Fruit fly (Drosophila melanogaster) whole organism, embryonic: ENCODE results near the gene Tehao.

Experiments
- ATbp ChIP-seq: fragments of 200-800 bp; sonication (Bioruptor generic); optimal IDR thresholded peaks from 2 replicates; lab custom pipeline; 2017; ENCODE audit warnings: missing biosample characterization, mild to moderate bottlenecking, missing genetic modification characterization, missing genetic modification reagents
- Atf6 ChIP-seq: fragments of 200-800 bp; sonication (Bioruptor generic); IDR thresholded peaks from 2 replicates; pipeline ENCODE4 v1.3.6; 2022; ENCODE audit warnings: missing biosample characterization, missing genetic modification characterization
- C15 ChIP-seq: fragments of 200-800 bp; sonication (Bioruptor generic); IDR thresholded peaks from 3 replicates; pipeline ENCODE4 v1.3.6; 2022; ENCODE audit warnings: missing biosample characterization, missing genetic modification characterization
- CG10274 ChIP-seq: fragments of 200-800 bp; sonication (Bioruptor generic); optimal IDR thresholded peaks from 3 replicates; lab custom pipeline; 2017; ENCODE audit warnings: missing biosample characterization, mild to moderate bottlenecking, missing genetic modification characterization
- CG10654 ChIP-seq: fragments of 200-800 bp; sonication (Bioruptor generic); optimal IDR thresholded peaks from 2 replicates; lab custom pipeline; 2016; ENCODE audit warnings: missing biosample characterization, missing genetic modification characterization
- CG12659 ChIP-seq: fragments of 200-800 bp; sonication (Bioruptor generic); optimal IDR thresholded peaks from 3 replicates; lab custom pipeline; 2017; ENCODE audit warnings: mild to moderate bottlenecking, missing biosample characterization, missing genetic modification reagents, missing genetic modification characterization
- CG13296 ChIP-seq: fragments of 200-800 bp; sonication (Bioruptor generic); optimal IDR thresholded peaks from 3 replicates; lab custom pipeline; 2018; ENCODE audit warnings: missing biosample characterization, mild to moderate bottlenecking, missing genetic modification characterization
- CG13424 ChIP-seq: fragments of 200-800 bp; sonication (Bioruptor generic); optimal IDR thresholded peaks from 2 replicates; lab custom pipeline; 2019; ENCODE audit warnings: missing biosample characterization, mild to moderate bottlenecking, missing genetic modification characterization, moderate library complexity
- CG14050 ChIP-seq: fragments of 200-800 bp; sonication (Bioruptor generic); IDR thresholded peaks from 3 replicates; pipeline ENCODE4 v1.3.6; 2022; ENCODE audit warnings: missing biosample characterization, missing genetic modification characterization
- CG15073 ChIP-seq: fragments of 200-800 bp; sonication (Bioruptor generic); optimal IDR thresholded peaks from 2 replicates; lab custom pipeline; 2016; ENCODE audit warnings: missing biosample characterization, missing genetic modification characterization
- CG15269 ChIP-seq: fragments of 200-800 bp; sonication (Bioruptor generic); optimal IDR thresholded peaks from 2 replicates; lab custom pipeline; 2018; ENCODE audit warnings: missing biosample characterization, mild to moderate bottlenecking, missing genetic modification characterization, moderate library complexity
- CG17186 ChIP-seq: fragments of 200-800 bp; sonication (Bioruptor generic); optimal IDR thresholded peaks from 3 replicates; lab custom pipeline; 2017; ENCODE audit warnings: missing biosample characterization, missing genetic modification reagents, missing genetic modification characterization
- CG17361 ChIP-seq: fragments of 200-800 bp; sonication (Bioruptor generic); IDR thresholded peaks from 3 replicates; pipeline ENCODE4 v1.3.6; 2022; ENCODE audit warnings: missing biosample characterization, missing genetic modification characterization
- CG18764 ChIP-seq: fragments of 200-800 bp; sonication (Bioruptor generic); optimal IDR thresholded peaks from 3 replicates; lab custom pipeline; 2016; ENCODE audit warnings: missing biosample characterization, missing genetic modification characterization
- CG43689 ChIP-seq: fragments of 200-800 bp; sonication (Bioruptor generic); IDR thresholded peaks from 2 replicates; pipeline ENCODE4 v1.3.6; 2022; ENCODE audit warnings: missing biosample characterization, missing genetic modification characterization
- CG6683 ChIP-seq: fragments of 200-800 bp; sonication (Bioruptor generic); optimal IDR thresholded peaks from 2 replicates; lab custom pipeline; 2017; ENCODE audit warnings: missing biosample characterization, mild to moderate bottlenecking, missing genetic modification characterization, missing genetic modification reagents
- CG7357 ChIP-seq: fragments of 200-800 bp; sonication (Bioruptor generic); IDR thresholded peaks from 3 replicates; pipeline ENCODE4 v1.3.6; 2022; ENCODE audit warnings: missing biosample characterization, missing genetic modification characterization
- CG8765 ChIP-seq: fragments of 200-800 bp; sonication (Bioruptor generic); IDR thresholded peaks from 2 replicates; pipeline ENCODE4 v1.3.6; 2022; ENCODE audit warnings: missing biosample characterization, missing genetic modification characterization
- CkIIα-i1 ChIP-seq: fragments of 200-800 bp; sonication (Bioruptor generic); IDR thresholded peaks from 2 replicates; pipeline ENCODE4 v1.3.6; 2022; ENCODE audit warnings: missing biosample characterization, missing genetic modification characterization
- D19A ChIP-seq: fragments of 200-800 bp; optimal IDR thresholded peaks from 3 replicates; lab custom pipeline; 2019; ENCODE audit warnings: missing biosample characterization, mild to moderate bottlenecking, missing genetic modification characterization, moderate library complexity
- Dip3 ChIP-seq: fragments of 200-800 bp; sonication (Bioruptor generic); optimal IDR thresholded peaks from 3 replicates; lab custom pipeline; 2016; ENCODE audit warnings: missing biosample characterization, missing genetic modification characterization
- Fer3 ChIP-seq: fragments of 200-800 bp; sonication (Bioruptor generic); optimal IDR thresholded peaks from 2 replicates; lab custom pipeline; 2018; ENCODE audit warnings: missing biosample characterization, mild to moderate bottlenecking, missing genetic modification characterization, moderate library complexity
- HLHmδ ChIP-seq: fragments of 200-800 bp; sonication (Bioruptor generic); optimal IDR thresholded peaks from 2 replicates; lab custom pipeline; 2018; ENCODE audit warnings: missing biosample characterization, mild to moderate bottlenecking, missing genetic modification characterization, moderate library complexity
- Hr3 ChIP-seq: fragments of 200-800 bp; sonication (Bioruptor generic); optimal IDR thresholded peaks from 3 replicates; lab custom pipeline; 2016; ENCODE audit warnings: missing biosample characterization, missing genetic modification characterization
- Kr ChIP-seq: fragments of 200-800 bp; sonication (Bioruptor generic); optimal IDR thresholded peaks from 2 replicates; lab custom pipeline; 2017; ENCODE audit warnings: missing biosample characterization, mild to moderate bottlenecking, missing genetic modification characterization
- Lhr ChIP-seq: fragments of 200-800 bp; sonication (Bioruptor generic); optimal IDR thresholded peaks from 3 replicates; lab custom pipeline; 2017; ENCODE audit warnings: mild to moderate bottlenecking, missing biosample characterization, missing genetic modification reagents, missing genetic modification characterization
- Meics ChIP-seq: fragments of 200-800 bp; sonication (Bioruptor generic); optimal IDR thresholded peaks from 2 replicates; lab custom pipeline; 2017; ENCODE audit warnings: missing biosample characterization, mild to moderate bottlenecking, missing genetic modification characterization
- Poxn ChIP-seq: fragments of 200-800 bp; sonication (Bioruptor generic); IDR thresholded peaks from 2 replicates; pipeline ENCODE4 v1.3.6; 2022; ENCODE audit warnings: missing biosample characterization, missing genetic modification characterization
- Spps ChIP-seq: fragments of 200-800 bp; sonication (Bioruptor generic); optimal IDR thresholded peaks from 2 replicates; lab custom pipeline; 2018; ENCODE audit warnings: missing biosample characterization, mild to moderate bottlenecking, missing genetic modification characterization
- Tbp ChIP-seq: fragments of >200 bp; optimal IDR thresholded peaks from 2 replicates; lab custom pipeline; 2018; ENCODE audit warnings: missing biosample characterization, missing genetic modification characterization
- Vsx1 ChIP-seq: fragments of 200-800 bp; sonication (Bioruptor generic); optimal IDR thresholded peaks from 2 replicates; lab custom pipeline; 2017; ENCODE audit warnings: missing biosample characterization, mild to moderate bottlenecking, missing genetic modification characterization, missing genetic modification reagents
- bbx ChIP-seq: fragments of 200-800 bp; sonication (Bioruptor generic); IDR thresholded peaks from 2 replicates; pipeline ENCODE4 v1.3.6; 2022; ENCODE audit warnings: missing biosample characterization, missing genetic modification characterization; ENCODE audit not compliant: partially characterized antibody
- cas ChIP-seq: fragments of 200-800 bp; sonication (Bioruptor generic); IDR thresholded peaks from 2 replicates; pipeline ENCODE4 v1.3.6; 2022; ENCODE audit warnings: missing biosample characterization, missing genetic modification characterization
- crol ChIP-seq: fragments of 200-800 bp; sonication (Bioruptor generic); IDR thresholded peaks from 2 replicates; pipeline ENCODE4 v1.3.6; 2022; ENCODE audit warnings: missing biosample characterization, missing genetic modification characterization
- dysf ChIP-seq: fragments of 200-800 bp; sonication (Bioruptor generic); IDR thresholded peaks from 3 replicates; pipeline ENCODE4 v1.3.6; 2022; ENCODE audit warnings: missing biosample characterization, missing genetic modification characterization
- gcm ChIP-seq: fragments of 200-800 bp; sonication (Bioruptor generic); optimal IDR thresholded peaks from 2 replicates; lab custom pipeline; 2019; ENCODE audit warnings: missing biosample characterization, mild to moderate bottlenecking, missing genetic modification characterization, moderate library complexity
- gcm2 ChIP-seq: fragments of 200-800 bp; sonication (Bioruptor generic); optimal IDR thresholded peaks from 2 replicates; lab custom pipeline; 2016; ENCODE audit warnings: missing biosample characterization, missing genetic modification characterization
- h ChIP-seq: fragments of >200 bp; optimal IDR thresholded peaks from 2 replicates; lab custom pipeline; 2017
- hbn ChIP-seq: fragments of 200-800 bp; sonication (Bioruptor generic); IDR thresholded peaks from 2 replicates; pipeline ENCODE4 v1.3.6; 2022; ENCODE audit warnings: missing biosample characterization, missing genetic modification characterization; ENCODE audit not compliant: partially characterized antibody
- ind ChIP-seq: fragments of 200-800 bp; sonication (Bioruptor generic); optimal IDR thresholded peaks from 3 replicates; lab custom pipeline; 2016; ENCODE audit warnings: missing biosample characterization, missing genetic modification characterization
- jing ChIP-seq: fragments of 200-800 bp; sonication (Bioruptor generic); optimal IDR thresholded peaks from 2 replicates; lab custom pipeline; 2018; ENCODE audit warnings: missing biosample characterization, mild to moderate bottlenecking, missing genetic modification characterization
- kah ChIP-seq: fragments of 200-800 bp; sonication (Bioruptor generic); optimal IDR thresholded peaks from 2 replicates; lab custom pipeline; 2018; ENCODE audit warnings: missing biosample characterization, mild to moderate bottlenecking, missing genetic modification characterization
- maf-S ChIP-seq: fragments of 200-800 bp; sonication (Bioruptor generic); optimal IDR thresholded peaks from 2 replicates; lab custom pipeline; 2016; ENCODE audit warnings: missing biosample characterization, missing genetic modification characterization
- nom ChIP-seq: fragments of 200-800 bp; sonication (Bioruptor generic); optimal IDR thresholded peaks from 2 replicates; lab custom pipeline; 2017; ENCODE audit warnings: missing biosample characterization, missing genetic modification characterization, mild to moderate bottlenecking, moderate library complexity, missing genetic modification reagents
- pb ChIP-seq: fragments of 200-800 bp; sonication (Bioruptor generic); optimal IDR thresholded peaks from 3 replicates; lab custom pipeline; 2016; ENCODE audit warnings: missing biosample characterization, missing genetic modification characterization
- peb ChIP-seq: fragments of 200-800 bp; sonication (Bioruptor generic); IDR thresholded peaks from 2 replicates; pipeline ENCODE4 v1.3.6; 2022; ENCODE audit warnings: missing biosample characterization, missing genetic modification characterization
- psq ChIP-seq: fragments of 200-800 bp; sonication (Bioruptor generic); optimal IDR thresholded peaks from 2 replicates; lab custom pipeline; 2017; ENCODE audit warnings: missing biosample characterization, missing genetic modification characterization
- row ChIP-seq: fragments of 200-800 bp; sonication (Bioruptor generic); IDR thresholded peaks from 3 replicates; pipeline ENCODE4 v1.3.6; 2022; ENCODE audit warnings: missing biosample characterization, missing genetic modification characterization
- run ChIP-seq: fragments of 200-800 bp; sonication (Bioruptor generic); optimal IDR thresholded peaks from 3 replicates; lab custom pipeline; 2018; ENCODE audit warnings: missing biosample characterization, mild to moderate bottlenecking, missing genetic modification characterization
- stwl ChIP-seq: fragments of 200-800 bp; sonication (Bioruptor generic); optimal IDR thresholded peaks from 3 replicates; lab custom pipeline; 2018; ENCODE audit warnings: missing biosample characterization, mild to moderate bottlenecking, missing genetic modification characterization, moderate library complexity
- trem ChIP-seq: fragments of 200-800 bp; optimal IDR thresholded peaks from 3 replicates; lab custom pipeline; 2019; ENCODE audit warnings: missing biosample characterization, mild to moderate bottlenecking, missing genetic modification characterization, moderate library complexity

Gene Tehao

dm6 chr2L:13398614-13399161, 36.7 kb upstream of the Tehao start, which contains the start of the genes CG10859 and CG7110 (continued):
- peak; percentile 42; the same call in 1 of the 2 replicates for TF ChIP-seq Atf6
- no peak for TF ChIP-seq CG10274
- peak; percentile 99 for TF ChIP-seq CG17186 (GFP tag; lab: Kevin White, UChicago)
- TF ChIP-seq peb (GFP tag; lab: Robert Waterston, UW) = no peak
- peak; percentile 62 for TF ChIP-seq HLHmδ (GFP tag; lab: Kevin White, UChicago)
- peak; percentile 30 for TF ChIP-seq nom (GFP tag; lab: Kevin White, UChicago)
- no peak for TF ChIP-seq ATbp
- TF ChIP-seq CG6683 (GFP tag; lab: Kevin White, UChicago) = peak; percentile 53
- TF ChIP-seq Lhr (GFP tag; lab: Kevin White, UChicago) = peak; percentile 50
- peak; percentile 80 for TF ChIP-seq CG12659
- TF ChIP-seq Dip3 = no peak
- peak; percentile 56 for TF ChIP-seq trem
- peak; percentile 9 for TF ChIP-seq gcm (GFP tag; lab: Kevin White, UChicago)
- no peak for TF ChIP-seq psq (GFP tag; lab: Kevin White, UChicago)
- no peak for TF ChIP-seq Kr (GFP tag; lab: Kevin White, UChicago)
- 0 out of 3 replicates have a peak, but pooled peaks have one; percentile 16 for TF ChIP-seq row
- no peak for TF ChIP-seq Tbp (GFP tag; lab: Kevin White, UChicago)
- no peak for TF ChIP-seq CkIIα-i1 (GFP tag; lab: Robert Waterston, UW)
- TF ChIP-seq Spps (tag; lab: Kevin White, UChicago) = no peak
- no peak for TF ChIP-seq CG15073 (GFP tag; lab: Kevin White, UChicago)
- TF ChIP-seq D19A (tag; lab: Kevin White, UChicago) = no peak
- TF ChIP-seq cas (GFP tag; lab: Robert Waterston, UW) = no peak
- TF ChIP-seq h (lab: Kevin White, UChicago) = no peak
- no peak for TF ChIP-seq Poxn (GFP tag; lab: Robert Waterston, UW)
- peak; percentile 14; the same call in 1 of the 3 replicates for TF ChIP-seq CG14050
- no peak for TF ChIP-seq bbx (GFP tag; lab: Robert Waterston, UW)
- TF ChIP-seq CG43689 (GFP tag; lab: Robert Waterston, UW) = no peak
- no peak for TF ChIP-seq gcm2 (GFP tag; lab: Kevin White, UChicago)
- peak; percentile 28 for TF ChIP-seq CG13424 (tag; lab: Kevin White, UChicago)
- TF ChIP-seq CG8765 = no peak
- no peak for TF ChIP-seq crol
- no peak for TF ChIP-seq run (tag; lab: Kevin White, UChicago)
- TF ChIP-seq dysf = no peak
- TF ChIP-seq pb (GFP tag; lab: Kevin White, UChicago) = peak; percentile 27
- TF ChIP-seq CG13296 (GFP tag; lab: Kevin White, UChicago) = peak; percentile 71
- TF ChIP-seq CG18764 (GFP tag; lab: Kevin White, UChicago) = peak; percentile 20
- peak; percentile 63 for TF ChIP-seq Fer3 (tag; lab: Kevin White, UChicago)
- TF ChIP-seq CG7357 = no peak
- no peak for TF ChIP-seq Hr3
- TF ChIP-seq CG15269 (tag; lab: Kevin White, UChicago) = peak; percentile 33
- TF ChIP-seq Vsx1 = peak; percentile 50
- peak; percentile 89 for TF ChIP-seq kah (GFP tag; lab: Kevin White, UChicago)
- no peak for TF ChIP-seq maf-S (GFP tag; lab: Kevin White, UChicago)
- TF ChIP-seq hbn (GFP tag; lab: Robert Waterston, UW) = no peak
- TF ChIP-seq CG17361 (GFP tag; lab: Robert Waterston, UW) = peak; percentile 38; the same call in 2 of the 3 replicates
- TF ChIP-seq ind = no peak
- peak; percentile 18 for TF ChIP-seq CG10654 (GFP tag; lab: Kevin White, UChicago)
- TF ChIP-seq Meics (GFP tag; lab: Kevin White, UChicago) = peak; percentile 79
- TF ChIP-seq C15 = no peak
- TF ChIP-seq jing (GFP tag; lab: Kevin White, UChicago) = no peak
- peak; percentile 87 for TF ChIP-seq stwl (tag; lab: Kevin White, UChicago)
